Fruit fly (Drosophila melanogaster): ENCODE data around the gene CG3719.

Gene CG3719

dm6 chrX:1346833-1347232 is 33.4 kb downstream of the CG3719 start:
- TF ChIP-seq vvl (GFP tag; IDR thresholded peaks at IDR 0.05) (no peak), amos (GFP tag; IDR thresholded peaks at IDR 0.05; ENCODE audit: partially characterized antibody) (no peak), GATAe (GFP tag; conservative IDR thresholded peaks at IDR 0.05) (peak; percentile 64), Hr39 (optimal IDR thresholded peaks at IDR 0.05) (no peak), lmd (GFP tag; IDR thresholded peaks at IDR 0.05) (no peak), sd (tag; optimal IDR thresholded peaks at IDR 0.05) (peak; percentile 51), exex (tag; optimal IDR thresholded peaks at IDR 0.05) (peak; percentile 1), CG3407 (GFP tag; optimal IDR thresholded peaks at IDR 0.05) (no peak), mirr (GFP tag; optimal IDR thresholded peaks at IDR 0.05) (peak; percentile 4), Ets97D (GFP tag; optimal IDR thresholded peaks at IDR 0.05) (no peak), row (GFP tag; IDR thresholded peaks at IDR 0.05) (no peak), Hand (GFP tag; optimal IDR thresholded peaks at IDR 0.05) (no peak), Kr (GFP tag; optimal IDR thresholded peaks at IDR 0.05) (no peak), CG9437 (GFP tag; optimal IDR thresholded peaks at IDR 0.05) (no peak), Ets65A (GFP tag) (no peak)

- peak; percentile 6 for TF ChIP-seq lab (GFP tag; optimal IDR thresholded peaks at IDR 0.05)
- no peak for TF ChIP-seq Drgx (GFP tag; IDR thresholded peaks at IDR 0.05)
- peak; percentile 53 for TF ChIP-seq mirr (GFP tag; optimal IDR thresholded peaks at IDR 0.05)
- peak; percentile 33 for TF ChIP-seq sug (tag; optimal IDR thresholded peaks at IDR 0.05)
- no peak for TF ChIP-seq Opbp (GFP tag; IDR thresholded peaks at IDR 0.05; ENCODE audit: partially characterized antibody)
- no peak for TF ChIP-seq CG13287 (GFP tag; IDR thresholded peaks at IDR 0.05; ENCODE audit: partially characterized antibody)
- TF ChIP-seq ewg (GFP tag; optimal IDR thresholded peaks at IDR 0.05) = no peak
- no peak for TF ChIP-seq ftz-f1 (GFP tag; optimal IDR thresholded peaks at IDR 0.05)
- no peak for TF ChIP-seq CG17829 (tag; optimal IDR thresholded peaks at IDR 0.05)
- TF ChIP-seq B-H1 (GFP tag; IDR thresholded peaks at IDR 0.05) = no peak
- no peak for TF ChIP-seq CG1832 (GFP tag; optimal IDR thresholded peaks at IDR 0.05)
- peak; percentile 76 for TF ChIP-seq crol (GFP tag; IDR thresholded peaks at IDR 0.05)
- TF ChIP-seq CG12744 (GFP tag; optimal IDR thresholded peaks at IDR 0.05) = no peak
- 0 out of 2 replicates have a peak, but pooled peaks have one; percentile 2 for TF ChIP-seq Dref (GFP tag; IDR thresholded peaks at IDR 0.05)
- TF ChIP-seq ab (GFP tag; optimal IDR thresholded peaks at IDR 0.05) = no peak
- TF ChIP-seq gt (GFP tag; IDR thresholded peaks at IDR 0.05) = no peak
- TF ChIP-seq kay (GFP tag; optimal IDR thresholded peaks at IDR 0.05) = peak; percentile 18
- no peak for TF ChIP-seq esg (GFP tag; conservative IDR thresholded peaks at IDR 0.05)
- TF ChIP-seq CG18764 (GFP tag; optimal IDR thresholded peaks at IDR 0.05) = no peak
- peak; percentile 9 for TF ChIP-seq HmgZ (tag; optimal IDR thresholded peaks at IDR 0.05)
- no peak for TF ChIP-seq CG33557 (GFP tag; optimal IDR thresholded peaks at IDR 0.05)
- TF ChIP-seq HLHmδ (GFP tag; optimal IDR thresholded peaks at IDR 0.05) = no peak
- no peak for TF ChIP-seq CG14860 (GFP tag; IDR thresholded peaks at IDR 0.05; ENCODE audit: partially characterized antibody)
- TF ChIP-seq da (GFP tag; optimal IDR thresholded peaks at IDR 0.05) = no peak
- no peak for TF ChIP-seq CG6813 (GFP tag; optimal IDR thresholded peaks at IDR 0.05)
- TF ChIP-seq ac (GFP tag; optimal IDR thresholded peaks at IDR 0.05) = no peak
- TF ChIP-seq CG8924 (tag; optimal IDR thresholded peaks at IDR 0.05) = no peak
- TF ChIP-seq Aef1 (GFP tag; IDR thresholded peaks at IDR 0.05) = no peak
- no peak for TF ChIP-seq Hey (tag; optimal IDR thresholded peaks at IDR 0.05)
- no peak for TF ChIP-seq CG34376 (GFP tag; optimal IDR thresholded peaks at IDR 0.05)
- TF ChIP-seq Deaf1 (tag; optimal IDR thresholded peaks at IDR 0.05) = peak; percentile 24
- TF ChIP-seq PHDP (tag; optimal IDR thresholded peaks at IDR 0.05) = no peak
- TF ChIP-seq hkb (optimal IDR thresholded peaks at IDR 0.05) = no peak
- no peak for TF ChIP-seq hkb (GFP tag; IDR thresholded peaks at IDR 0.05)
- no peak for TF ChIP-seq CG1603 (tag; optimal IDR thresholded peaks at IDR 0.05)
- TF ChIP-seq sima (GFP tag; optimal IDR thresholded peaks at IDR 0.05) = no peak
- peak; percentile 20 for TF ChIP-seq exex (tag; optimal IDR thresholded peaks at IDR 0.05)
- no peak for TF ChIP-seq hbn (GFP tag; IDR thresholded peaks at IDR 0.05; ENCODE audit: partially characterized antibody)
These were observed 34.0 kb downstream of the CG3719 start, which contains the start of gene Tsp2A for dm6 chrX:1346256-1346655. Tsp2A (plus strand) TSS chrX:1346553.

Measured in whole organism, embryonic.